Fruit fly (Drosophila melanogaster) whole organism, prepupa: ENCODE data around the gene PGRP-SB2.

ENCODE experiments used
- CG10631 ChIP-seq: fragments of 200-800 bp; sonication (Bioruptor generic); optimal IDR thresholded peaks from 2 replicates; lab custom pipeline; 2016; ENCODE audit warnings: missing biosample characterization, missing genetic modification characterization
- CG10669 ChIP-seq: fragments of 200-800 bp; sonication (Bioruptor generic); optimal IDR thresholded peaks from 3 replicates; lab custom pipeline; 2018; ENCODE audit warnings: missing biosample characterization, mild to moderate bottlenecking, missing genetic modification characterization, moderate library complexity
- CG11294 ChIP-seq: fragments of 200-800 bp; sonication (Bioruptor generic); IDR thresholded peaks from 2 replicates; pipeline ENCODE4 v1.3.6; 2022; ENCODE audit warnings: missing biosample characterization, missing genetic modification characterization
- CG11902 ChIP-seq: fragments of 200-800 bp; sonication (Bioruptor generic); optimal IDR thresholded peaks from 3 replicates; lab custom pipeline; 2016; ENCODE audit warnings: missing biosample characterization, missing genetic modification characterization
- CG1621 ChIP-seq: fragments of 200-800 bp; sonication (Bioruptor generic); optimal IDR thresholded peaks from 3 replicates; lab custom pipeline; 2018; ENCODE audit warnings: missing biosample characterization, mild to moderate bottlenecking, missing genetic modification characterization
- CG16779 ChIP-seq: fragments of 200-800 bp; sonication (Bioruptor generic); optimal IDR thresholded peaks from 3 replicates; lab custom pipeline; 2017; ENCODE audit warnings: missing biosample characterization, mild to moderate bottlenecking, missing genetic modification characterization
- CG3032 ChIP-seq: fragments of 200-800 bp; optimal IDR thresholded peaks from 2 replicates; lab custom pipeline; 2019; ENCODE audit warnings: missing biosample characterization, mild to moderate bottlenecking, missing genetic modification characterization, moderate library complexity
- CG31627 ChIP-seq: fragments of 200-800 bp; sonication (Bioruptor generic); optimal IDR thresholded peaks from 3 replicates; lab custom pipeline; 2016; ENCODE audit warnings: missing biosample characterization, missing genetic modification characterization
- CG32006 ChIP-seq: fragments of 200-800 bp; sonication (Bioruptor generic); optimal IDR thresholded peaks from 3 replicates; lab custom pipeline; 2017; ENCODE audit warnings: missing biosample characterization, mild to moderate bottlenecking, missing genetic modification characterization
- CG3919 ChIP-seq: fragments of 200-800 bp; sonication (Bioruptor generic); optimal IDR thresholded peaks from 3 replicates; lab custom pipeline; 2016; ENCODE audit warnings: missing biosample characterization, missing genetic modification characterization
- CG4318 ChIP-seq: fragments of 200-800 bp; sonication (Bioruptor generic); optimal IDR thresholded peaks from 3 replicates; lab custom pipeline; 2017; ENCODE audit warnings: missing biosample characterization, mild to moderate bottlenecking, missing genetic modification characterization
- CG6163 ChIP-seq: fragments of 200-800 bp; sonication (Bioruptor generic); IDR thresholded peaks from 3 replicates; pipeline ENCODE4 v1.3.6; 2022; ENCODE audit warnings: missing biosample characterization, missing genetic modification characterization
- CG8119 ChIP-seq: fragments of 200-800 bp; sonication (Bioruptor generic); IDR thresholded peaks from 3 replicates; pipeline ENCODE4 v1.3.6; 2022; ENCODE audit warnings: missing biosample characterization, missing genetic modification characterization
- CG9139 ChIP-seq: fragments of 200-800 bp; sonication (Bioruptor generic); optimal IDR thresholded peaks from 3 replicates; lab custom pipeline; 2017; ENCODE audit warnings: missing biosample characterization, mild to moderate bottlenecking, missing genetic modification characterization
- Eip75B ChIP-seq: fragments of 200-800 bp; sonication (Bioruptor generic); optimal IDR thresholded peaks from 3 replicates; lab custom pipeline; 2016; ENCODE audit warnings: missing biosample characterization, missing genetic modification characterization
- Eip78C ChIP-seq: fragments of 200-800 bp; sonication (Bioruptor generic); peaks from one replicate; lab custom pipeline; 2016; ENCODE audit warnings: missing biosample characterization, missing genetic modification characterization
- Ets21C ChIP-seq: fragments of 200-800 bp; sonication (Bioruptor generic); optimal IDR thresholded peaks from 3 replicates; lab custom pipeline; 2016; ENCODE audit warnings: missing biosample characterization, missing genetic modification characterization
- Ets96B ChIP-seq: fragments of 200-800 bp; optimal IDR thresholded peaks from 2 replicates; lab custom pipeline; 2019; ENCODE audit warnings: missing biosample characterization, mild to moderate bottlenecking, missing genetic modification characterization, moderate library complexity
- Hr38 ChIP-seq: sonication (Bioruptor generic); optimal IDR thresholded peaks from 2 replicates; lab custom pipeline; 2016; ENCODE audit warnings: missing biosample characterization, missing genetic modification characterization
- Hr39 ChIP-seq: fragments of 200-800 bp; sonication (Bioruptor generic); optimal IDR thresholded peaks from 2 replicates; lab custom pipeline; 2016; ENCODE audit warnings: missing biosample characterization, missing genetic modification characterization
- Hr4 ChIP-seq: fragments of 200-800 bp; sonication (Bioruptor generic); optimal IDR thresholded peaks from 3 replicates; lab custom pipeline; 2016; ENCODE audit warnings: missing biosample characterization, missing genetic modification characterization
- Met ChIP-seq: fragments of 200-800 bp; sonication (Bioruptor generic); optimal IDR thresholded peaks from 3 replicates; lab custom pipeline; 2016; ENCODE audit warnings: missing biosample characterization, missing genetic modification characterization
- Smox ChIP-seq: fragments of 200-800 bp; sonication (Bioruptor generic); optimal IDR thresholded peaks from 3 replicates; lab custom pipeline; 2016; ENCODE audit warnings: missing biosample characterization, missing genetic modification characterization
- Sox14 ChIP-seq: fragments of 200-800 bp; sonication (Bioruptor generic); optimal IDR thresholded peaks from 3 replicates; lab custom pipeline; 2016; ENCODE audit warnings: missing biosample characterization, missing genetic modification characterization
- achi ChIP-seq: fragments of 200-800 bp; sonication (Bioruptor generic); optimal IDR thresholded peaks from 3 replicates; lab custom pipeline; 2016; ENCODE audit warnings: missing biosample characterization, missing genetic modification characterization
- acj6 ChIP-seq: fragments of 200-800 bp; sonication (Bioruptor generic); optimal IDR thresholded peaks from 3 replicates; lab custom pipeline; 2016; ENCODE audit warnings: missing biosample characterization, missing genetic modification characterization
- eg ChIP-seq: fragments of 200-800 bp; sonication (Bioruptor generic); IDR thresholded peaks from 3 replicates; pipeline ENCODE4 v1.3.6; 2022; ENCODE audit warnings: missing biosample characterization, missing genetic modification characterization
- fd59A ChIP-seq: fragments of 200-800 bp; sonication (Bioruptor generic); optimal IDR thresholded peaks from 2 replicates; lab custom pipeline; 2017; ENCODE audit warnings: missing biosample characterization, mild to moderate bottlenecking, missing genetic modification characterization, missing genetic modification reagents
- fd85E ChIP-seq: fragments of 200-800 bp; sonication (Bioruptor generic); optimal IDR thresholded peaks from 3 replicates; lab custom pipeline; 2016; ENCODE audit warnings: missing biosample characterization, missing genetic modification characterization
- fkh ChIP-seq: fragments of 200-800 bp; sonication (Bioruptor generic); optimal IDR thresholded peaks from 3 replicates; lab custom pipeline; 2017; ENCODE audit warnings: missing biosample characterization, mild to moderate bottlenecking, missing genetic modification characterization, moderate library complexity
- pdm3 ChIP-seq: fragments of 200-800 bp; sonication (Bioruptor generic); optimal IDR thresholded peaks from 3 replicates; lab custom pipeline; 2016; ENCODE audit warnings: missing biosample characterization, missing genetic modification characterization
- spab ChIP-seq: fragments of 200-800 bp; sonication (Bioruptor generic); optimal IDR thresholded peaks from 2 replicates; lab custom pipeline; 2017; ENCODE audit warnings: missing biosample characterization, mild to moderate bottlenecking, missing genetic modification characterization, missing genetic modification reagents
- ss ChIP-seq, 2 experiments: fragments of 200-800 bp; sonication (Bioruptor generic); optimal IDR thresholded peaks; 2 replicates in 1 of 2; 3 replicates in 1 of 2; lab custom pipeline; 2017 to 2018; ENCODE audit warnings: mild to moderate bottlenecking in 2 of 2, missing biosample characterization in 2 of 2, missing genetic modification characterization in 2 of 2, moderate library complexity in 1 of 2
- svp ChIP-seq: fragments of 200-800 bp; sonication (Bioruptor generic); peaks from one replicate; lab custom pipeline; 2016; ENCODE audit warnings: missing biosample characterization, missing genetic modification characterization
- topi ChIP-seq: fragments of 200-800 bp; sonication (Bioruptor generic); optimal IDR thresholded peaks from 3 replicates; lab custom pipeline; 2016; ENCODE audit warnings: missing biosample characterization, missing genetic modification characterization

PGRP-SB2 gene

dm6 chr3L:16765647-16766628 lies 39.6 kb downstream of the PGRP-SB2 start, which contains the start of gene Nrt (continued):
- TF ChIP-seq fkh (GFP tag; lab: Kevin White, UChicago) = peak; percentile 50
- TF ChIP-seq CG10669 (GFP tag; lab: Kevin White, UChicago) = peak; percentile 52
- TF ChIP-seq spab (GFP tag; lab: Kevin White, UChicago) = peak; percentile 44
- peak; percentile 23 for TF ChIP-seq fd85E (GFP tag; lab: Kevin White, UChicago)
- TF ChIP-seq ss (GFP tag; optimal IDR thresholded peaks at IDR 0.05; lab: Kevin White, UChicago) = peak; percentile 67 to 77
- peak; percentile 25 for TF ChIP-seq topi (GFP tag; lab: Kevin White, UChicago)
- no peak for TF ChIP-seq CG4318 (GFP tag; lab: Kevin White, UChicago)
- TF ChIP-seq Hr39 (GFP tag; lab: Kevin White, UChicago) = no peak
- peak; percentile 82 for TF ChIP-seq CG8119 (GFP tag; lab: Robert Waterston, UW)
- TF ChIP-seq CG1621 (tag; lab: Kevin White, UChicago) = peak; percentile 18
- TF ChIP-seq pdm3 (GFP tag; lab: Kevin White, UChicago) = peak; percentile 47
- TF ChIP-seq svp = no peak
- TF ChIP-seq Ets21C (GFP tag; lab: Kevin White, UChicago) = no peak
- 0 out of 2 replicates have a peak, but pooled peaks have one; percentile 7 for TF ChIP-seq CG11294 (GFP tag; lab: Robert Waterston, UW)
- TF ChIP-seq CG10631 (GFP tag; lab: Kevin White, UChicago) = peak; percentile 49
- peak; percentile 63; the same call in 2 of the 3 replicates for TF ChIP-seq CG6163 (GFP tag; lab: Robert Waterston, UW)
- TF ChIP-seq Hr38 = no peak
- peak; percentile 53 for TF ChIP-seq Smox (GFP tag; lab: Kevin White, UChicago)
- peak; percentile 50 for TF ChIP-seq CG3032
- TF ChIP-seq Ets96B = peak; percentile 56
- peak; percentile 59 for TF ChIP-seq acj6
- no peak for TF ChIP-seq CG31627 (GFP tag; lab: Kevin White, UChicago)
- TF ChIP-seq Met (GFP tag; lab: Kevin White, UChicago) = peak; percentile 56
- peak; percentile 60 for TF ChIP-seq Hr4 (GFP tag; lab: Kevin White, UChicago)
- TF ChIP-seq CG32006 (GFP tag; lab: Kevin White, UChicago) = peak; percentile 61
- TF ChIP-seq fd59A = no peak
- TF ChIP-seq eg (GFP tag; lab: Robert Waterston, UW) = peak; percentile 58; the same call in 1 of the 3 replicates
- TF ChIP-seq CG16779 = peak; percentile 43
- TF ChIP-seq Eip75B (GFP tag; lab: Kevin White, UChicago) = peak; percentile 27
- no peak for TF ChIP-seq CG11902 (GFP tag; lab: Kevin White, UChicago)

dm6 chr3L:16766901-16767300 lies 40.6 kb downstream of the PGRP-SB2 start:
- TF ChIP-seq CG9139 (no peak), CG10669 (GFP tag; lab: Kevin White, UChicago) (no peak)

- peak; percentile 11 for TF ChIP-seq acj6
- TF ChIP-seq achi (GFP tag; lab: Kevin White, UChicago) = no peak
- no peak for TF ChIP-seq CG6163 (GFP tag; lab: Robert Waterston, UW)
- TF ChIP-seq CG10631 (GFP tag; lab: Kevin White, UChicago) = peak; percentile 18
- TF ChIP-seq eg (GFP tag; lab: Robert Waterston, UW) = 0 out of 3 replicates have a peak, but pooled peaks have one; percentile 38
- no peak for TF ChIP-seq CG11294 (GFP tag; lab: Robert Waterston, UW)
- peak; percentile 68 for TF ChIP-seq Eip78C
- TF ChIP-seq spab (GFP tag; lab: Kevin White, UChicago) = no peak
- TF ChIP-seq Sox14 (GFP tag; lab: Kevin White, UChicago) = no peak
- peak; percentile 52 for TF ChIP-seq fkh (GFP tag; lab: Kevin White, UChicago)
- TF ChIP-seq fd85E (GFP tag; lab: Kevin White, UChicago) = no peak
- TF ChIP-seq Ets96B = peak; percentile 23
- TF ChIP-seq Hr4 (GFP tag; lab: Kevin White, UChicago) = no peak
- TF ChIP-seq CG3919 = peak; percentile 4
These were observed 41.8 kb downstream of the PGRP-SB2 start for dm6 chr3L:16768001-16768652.
